Fruit fly (Drosophila melanogaster) whole organism, embryonic: ENCODE measurements around the gene Slmap.

Source experiments
- Antp ChIP-seq: fragments of 200-800 bp; sonication (Bioruptor generic); optimal IDR thresholded peaks from 3 replicates; lab custom pipeline; 2016; ENCODE audit warnings: missing biosample characterization, missing genetic modification characterization
- BEAF-32 ChIP-seq: fragments of 200-800 bp; sonication (Bioruptor generic); optimal IDR thresholded peaks from 3 replicates; lab custom pipeline; 2017; ENCODE audit warnings: missing biosample characterization, missing genetic modification characterization, mild to moderate bottlenecking, moderate library complexity, missing genetic modification reagents
- BtbVII ChIP-seq: fragments of 200-800 bp; sonication (Bioruptor generic); optimal IDR thresholded peaks from 3 replicates; lab custom pipeline; 2017; ENCODE audit warnings: missing biosample characterization, mild to moderate bottlenecking, missing genetic modification characterization
- CG10431 ChIP-seq: fragments of 200-800 bp; sonication (Bioruptor generic); optimal IDR thresholded peaks from 3 replicates; lab custom pipeline; 2018; ENCODE audit warnings: missing biosample characterization, mild to moderate bottlenecking, missing genetic modification characterization
- CG12299 ChIP-seq: fragments of 200-800 bp; sonication (Bioruptor generic); optimal IDR thresholded peaks from 2 replicates; lab custom pipeline; 2018; ENCODE audit warnings: missing biosample characterization, mild to moderate bottlenecking, missing genetic modification characterization
- CG15514 ChIP-seq: fragments of 200-800 bp; sonication (Bioruptor generic); optimal IDR thresholded peaks from 3 replicates; lab custom pipeline; 2017; ENCODE audit warnings: missing biosample characterization, missing genetic modification characterization, mild to moderate bottlenecking, moderate library complexity, missing genetic modification reagents
- CG1647 ChIP-seq: fragments of 200-800 bp; sonication (Bioruptor generic); optimal IDR thresholded peaks from 3 replicates; lab custom pipeline; 2016; ENCODE audit warnings: missing biosample characterization, missing genetic modification characterization
- CG17802 ChIP-seq: fragments of 200-800 bp; sonication (Bioruptor generic); optimal IDR thresholded peaks from 2 replicates; lab custom pipeline; 2018; ENCODE audit warnings: missing biosample characterization, mild to moderate bottlenecking, missing genetic modification characterization, moderate library complexity
- CG17912 ChIP-seq: fragments of 200-800 bp; sonication (Bioruptor generic); optimal IDR thresholded peaks from 2 replicates; lab custom pipeline; 2018; ENCODE audit warnings: missing biosample characterization, mild to moderate bottlenecking, missing genetic modification characterization
- CG18764 ChIP-seq: fragments of 200-800 bp; sonication (Bioruptor generic); optimal IDR thresholded peaks from 3 replicates; lab custom pipeline; 2016; ENCODE audit warnings: missing biosample characterization, missing genetic modification characterization
- CG30431 ChIP-seq: fragments of 200-800 bp; sonication (Bioruptor generic); optimal IDR thresholded peaks from 2 replicates; lab custom pipeline; 2017; ENCODE audit warnings: missing biosample characterization, missing genetic modification characterization
- CG3281 ChIP-seq: fragments of 200-800 bp; sonication (Bioruptor generic); optimal IDR thresholded peaks from 3 replicates; lab custom pipeline; 2017; ENCODE audit warnings: missing biosample characterization, mild to moderate bottlenecking, missing genetic modification characterization
- CG33213 ChIP-seq: fragments of 200-800 bp; sonication (Bioruptor generic); optimal IDR thresholded peaks from 3 replicates; lab custom pipeline; 2016; ENCODE audit warnings: missing biosample characterization, missing genetic modification characterization
- CG4404 ChIP-seq: fragments of 200-800 bp; sonication (Bioruptor generic); IDR thresholded peaks from 2 replicates; pipeline ENCODE4 v1.3.6; 2022; ENCODE audit warnings: missing biosample characterization, missing genetic modification characterization
- CG4424 ChIP-seq: fragments of 200-800 bp; sonication (Bioruptor generic); optimal IDR thresholded peaks from 3 replicates; lab custom pipeline; 2016; ENCODE audit warnings: missing biosample characterization, missing genetic modification characterization
- CG6765 ChIP-seq: fragments of 200-800 bp; sonication (Bioruptor generic); optimal IDR thresholded peaks from 3 replicates; lab custom pipeline; 2017; ENCODE audit warnings: missing biosample characterization, mild to moderate bottlenecking, missing genetic modification characterization
- CG6854 ChIP-seq: fragments of 200-800 bp; sonication (Bioruptor generic); optimal IDR thresholded peaks from 3 replicates; lab custom pipeline; 2017; ENCODE audit warnings: missing biosample characterization, mild to moderate bottlenecking, missing genetic modification characterization
- CoRest ChIP-seq: fragments of 200-800 bp; sonication (Bioruptor generic); optimal IDR thresholded peaks from 3 replicates; lab custom pipeline; 2018; ENCODE audit warnings: missing biosample characterization, mild to moderate bottlenecking, missing genetic modification characterization, moderate library complexity
- Doc2 ChIP-seq: fragments of 200-800 bp; sonication (Bioruptor generic); IDR thresholded peaks from 2 replicates; pipeline ENCODE4 v1.3.6; 2022; ENCODE audit warnings: missing biosample characterization, missing genetic modification characterization
- Ets97D ChIP-seq: fragments of 200-800 bp; sonication (Bioruptor generic); optimal IDR thresholded peaks from 3 replicates; lab custom pipeline; 2016; ENCODE audit warnings: missing biosample characterization, missing genetic modification characterization
- Fer1 ChIP-seq: fragments of 200-800 bp; sonication (Bioruptor generic); optimal IDR thresholded peaks from 2 replicates; lab custom pipeline; 2017; ENCODE audit warnings: missing biosample characterization, mild to moderate bottlenecking, missing genetic modification characterization
- Fer2 ChIP-seq: fragments of 200-800 bp; sonication (Bioruptor generic); optimal IDR thresholded peaks from 2 replicates; lab custom pipeline; 2018; ENCODE audit warnings: missing biosample characterization, mild to moderate bottlenecking, missing genetic modification characterization, moderate library complexity
- HLH54F ChIP-seq: fragments of 200-800 bp; sonication (Bioruptor generic); optimal IDR thresholded peaks from 3 replicates; lab custom pipeline; 2016; ENCODE audit warnings: missing biosample characterization, missing genetic modification characterization
- Hand ChIP-seq: fragments of 200-800 bp; sonication (Bioruptor generic); optimal IDR thresholded peaks from 2 replicates; lab custom pipeline; 2017; ENCODE audit warnings: mild to moderate bottlenecking, missing biosample characterization, missing genetic modification reagents, missing genetic modification characterization
- Lhr ChIP-seq: fragments of 200-800 bp; sonication (Bioruptor generic); optimal IDR thresholded peaks from 3 replicates; lab custom pipeline; 2017; ENCODE audit warnings: mild to moderate bottlenecking, missing biosample characterization, missing genetic modification reagents, missing genetic modification characterization
- Mes4 ChIP-seq: fragments of 200-800 bp; sonication (Bioruptor generic); optimal IDR thresholded peaks from 2 replicates; lab custom pipeline; 2016; ENCODE audit warnings: missing biosample characterization, missing genetic modification characterization
- NFAT ChIP-seq: fragments of 200-800 bp; sonication (Bioruptor generic); IDR thresholded peaks from 2 replicates; pipeline ENCODE4 v1.3.6; 2022; ENCODE audit warnings: missing biosample characterization, missing genetic modification characterization
- NK7.1 ChIP-seq: fragments of 200-800 bp; sonication (Bioruptor generic); optimal IDR thresholded peaks from 3 replicates; lab custom pipeline; 2016; ENCODE audit warnings: missing biosample characterization, missing genetic modification characterization
- Optix ChIP-seq: fragments of 200-800 bp; sonication (Bioruptor generic); IDR thresholded peaks from 3 replicates; pipeline ENCODE4 v1.3.6; 2022; ENCODE audit warnings: missing biosample characterization, missing genetic modification characterization
- Sox100B ChIP-seq: fragments of 200-800 bp; sonication (Bioruptor generic); optimal IDR thresholded peaks from 3 replicates; lab custom pipeline; 2018; ENCODE audit warnings: missing biosample characterization, mild to moderate bottlenecking, missing genetic modification characterization
- Sox102F ChIP-seq: fragments of 200-800 bp; sonication (Bioruptor generic); optimal IDR thresholded peaks from 2 replicates; lab custom pipeline; 2018; ENCODE audit warnings: missing biosample characterization, mild to moderate bottlenecking, missing genetic modification characterization, moderate library complexity
- Stat92E ChIP-seq, 3 experiments: fragments of >200 bp in 2 of 3; fragments of 200-800 bp in 1 of 3; sonication (Bioruptor generic) in 1 of 3; optimal IDR thresholded peaks; 2 replicates each; lab custom pipeline; 2017 to 2019; ENCODE audit warnings: missing biosample characterization in 3 of 3, missing genetic modification characterization in 3 of 3, mild to moderate bottlenecking in 1 of 3, moderate library complexity in 1 of 3
- chm ChIP-seq: fragments of 200-800 bp; sonication (Bioruptor generic); IDR thresholded peaks from 2 replicates; pipeline ENCODE4 v1.3.6; 2022; ENCODE audit warnings: missing biosample characterization, missing genetic modification characterization
- cwo ChIP-seq: fragments of 200-800 bp; sonication (Bioruptor generic); optimal IDR thresholded peaks from 3 replicates; lab custom pipeline; 2017; ENCODE audit warnings: missing biosample characterization, missing genetic modification characterization, mild to moderate bottlenecking, moderate library complexity, missing genetic modification reagents
- da ChIP-seq: fragments of 200-800 bp; sonication (Bioruptor generic); optimal IDR thresholded peaks from 2 replicates; lab custom pipeline; 2016; ENCODE audit warnings: missing biosample characterization, missing genetic modification characterization
- jigr1 ChIP-seq: fragments of 200-800 bp; sonication (Bioruptor generic); IDR thresholded peaks from 3 replicates; pipeline ENCODE4 v1.3.6; 2022; ENCODE audit warnings: missing biosample characterization, missing genetic modification characterization
- jumu ChIP-seq: fragments of 200-800 bp; sonication (Bioruptor generic); optimal IDR thresholded peaks from 3 replicates; lab custom pipeline; 2016; ENCODE audit warnings: missing biosample characterization, missing genetic modification characterization
- lola ChIP-seq, 3 experiments: fragments of >200 bp in 2 of 3; fragments of 200-800 bp in 1 of 3; sonication (Bioruptor generic) in 1 of 3; optimal IDR thresholded peaks; 2 replicates each; lab custom pipeline; 2017 to 2019; ENCODE audit warnings: missing biosample characterization in 3 of 3, missing genetic modification characterization in 3 of 3, mild to moderate bottlenecking in 1 of 3, moderate library complexity in 1 of 3
- nmo ChIP-seq: fragments of 200-800 bp; sonication (Bioruptor generic); optimal IDR thresholded peaks from 2 replicates; lab custom pipeline; 2018; ENCODE audit warnings: missing biosample characterization, mild to moderate bottlenecking, missing genetic modification characterization, moderate library complexity
- pzg ChIP-seq: fragments of 200-800 bp; sonication (Bioruptor generic); optimal IDR thresholded peaks from 3 replicates; lab custom pipeline; 2018; ENCODE audit warnings: missing biosample characterization, mild to moderate bottlenecking, missing genetic modification characterization, moderate library complexity
- rib ChIP-seq: fragments of 200-800 bp; sonication (Bioruptor generic); IDR thresholded peaks from 2 replicates; pipeline ENCODE4 v1.3.6; 2022; ENCODE audit warnings: missing biosample characterization, missing genetic modification characterization
- sd ChIP-seq: fragments of 200-800 bp; sonication (Bioruptor generic); optimal IDR thresholded peaks from 3 replicates; lab custom pipeline; 2018; ENCODE audit warnings: missing biosample characterization, mild to moderate bottlenecking, missing genetic modification characterization, moderate library complexity
- so ChIP-seq: fragments of 200-800 bp; sonication (Bioruptor generic); IDR thresholded peaks from 3 replicates; pipeline ENCODE4 v1.3.6; 2022; ENCODE audit warnings: missing biosample characterization, missing genetic modification characterization
- sob ChIP-seq: fragments of 200-800 bp; sonication (Bioruptor generic); IDR thresholded peaks from 2 replicates; pipeline ENCODE4 v1.3.6; 2022; ENCODE audit warnings: missing biosample characterization, missing genetic modification characterization
- sr ChIP-seq: fragments of 200-800 bp; sonication (Bioruptor generic); IDR thresholded peaks from 3 replicates; pipeline ENCODE4 v1.3.6; 2022; ENCODE audit warnings: missing biosample characterization, missing genetic modification characterization
- tin ChIP-seq: fragments of 200-800 bp; sonication (Bioruptor generic); optimal IDR thresholded peaks from 3 replicates; lab custom pipeline; 2016; ENCODE audit warnings: missing biosample characterization, missing genetic modification characterization
- unpg ChIP-seq: fragments of 200-800 bp; sonication (Bioruptor generic); optimal IDR thresholded peaks from 3 replicates; lab custom pipeline; 2018; ENCODE audit warnings: missing biosample characterization, mild to moderate bottlenecking, missing genetic modification characterization, moderate library complexity
- z ChIP-seq: fragments of 200-800 bp; sonication (Bioruptor generic); IDR thresholded peaks from 3 replicates; pipeline ENCODE4 v1.3.6; 2022; ENCODE audit warnings: missing biosample characterization, missing genetic modification characterization
- zen2 ChIP-seq: fragments of 200-800 bp; sonication (Bioruptor generic); IDR thresholded peaks from 3 replicates; pipeline ENCODE4 v1.3.6; 2022; ENCODE audit warnings: missing biosample characterization, missing genetic modification characterization; ENCODE audit not compliant: partially characterized antibody
- zfh2 ChIP-seq: fragments of 200-800 bp; sonication (Bioruptor generic); optimal IDR thresholded peaks from 2 replicates; lab custom pipeline; 2016; ENCODE audit warnings: missing biosample characterization, missing genetic modification characterization

Gene Slmap

DNA sequence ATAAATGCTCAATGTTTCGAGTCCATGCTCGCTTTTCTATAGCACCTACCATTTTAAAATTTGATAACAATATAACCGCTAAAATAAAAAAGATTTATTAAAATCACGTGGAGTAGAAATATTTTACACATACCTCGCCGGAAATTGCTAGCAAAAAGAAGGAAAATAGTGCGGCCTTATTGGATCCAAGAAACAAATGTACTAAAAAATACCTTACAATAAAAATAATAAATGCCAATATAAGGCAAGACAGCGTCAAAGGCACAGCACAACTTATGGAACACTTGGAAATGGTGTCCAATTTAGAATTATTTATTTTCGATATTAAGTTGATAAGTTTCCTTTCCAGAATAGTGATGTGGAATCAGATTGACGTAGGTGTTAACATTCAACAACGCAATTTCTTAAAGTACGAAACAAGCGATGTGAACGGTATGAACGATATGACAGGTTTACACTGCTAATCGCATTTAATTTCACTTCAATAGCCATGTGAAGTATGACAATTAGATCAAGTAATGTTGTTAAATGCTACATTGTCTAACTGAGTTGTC is 42.3 kb upstream of the Slmap start, which contains the start of gene RpL5 (continued):
- TF ChIP-seq Hand (no peak), CG3281 (GFP tag; lab: Kevin White, UChicago) (peak; percentile 26), NK7.1 (GFP tag; lab: Kevin White, UChicago) (no peak), pzg (GFP tag; lab: Kevin White, UChicago) (peak; percentile 62), Lhr (GFP tag; lab: Kevin White, UChicago) (peak; percentile 84), CG1647 (GFP tag; lab: Kevin White, UChicago) (no peak), rib (GFP tag; lab: Robert Waterston, UW) (no peak), Fer2 (tag; lab: Kevin White, UChicago) (no peak), CG10431 (GFP tag; lab: Kevin White, UChicago) (peak; percentile 18), da (GFP tag; lab: Kevin White, UChicago) (no peak), Antp (no peak), CG12299 (tag; lab: Kevin White, UChicago) (no peak), Sox100B (GFP tag; lab: Kevin White, UChicago) (peak; percentile 22), chm (no peak), unpg (GFP tag; lab: Kevin White, UChicago) (no peak), CG6854 (GFP tag; lab: Kevin White, UChicago) (no peak), BtbVII (GFP tag; lab: Kevin White, UChicago) (no peak), NFAT (GFP tag; lab: Robert Waterston, UW) (no peak; the same call in 1 of the 2 replicates), Sox102F (GFP tag; lab: Kevin White, UChicago) (no peak), HLH54F (GFP tag; lab: Kevin White, UChicago) (no peak), Stat92E (GFP tag; optimal IDR thresholded peaks at IDR 0.05; lab: Kevin White, UChicago) (no peak), so (no peak), Mes4 (no peak), CG17802 (tag; lab: Kevin White, UChicago) (peak; percentile 98), tin (GFP tag; lab: Kevin White, UChicago) (no peak), jigr1 (GFP tag; lab: Robert Waterston, UW) (no peak), sd (tag; lab: Kevin White, UChicago) (no peak), cwo (no peak), Ets97D (GFP tag; lab: Kevin White, UChicago) (peak; percentile 98), jumu (no peak), CG15514 (GFP tag; lab: Kevin White, UChicago) (no peak), Fer1 (GFP tag; lab: Kevin White, UChicago) (no peak), CG6765 (peak; percentile 11), Doc2 (GFP tag; lab: Robert Waterston, UW) (no peak), CoRest (peak; percentile 55), CG4424 (GFP tag; lab: Kevin White, UChicago) (no peak), sob (no peak; the same call in 1 of the 2 replicates), CG30431 (GFP tag; lab: Kevin White, UChicago) (peak; percentile 11), z (no peak), BEAF-32 (peak; percentile 35), CG17912 (GFP tag; lab: Kevin White, UChicago) (peak; percentile 12), nmo (peak; percentile 74), CG4404 (GFP tag; lab: Robert Waterston, UW) (no peak), zen2 (GFP tag; lab: Robert Waterston, UW) (no peak), Optix (no peak), lola (GFP tag; optimal IDR thresholded peaks at IDR 0.05; lab: Kevin White, UChicago) (peak in 1 of 3 experiments; percentile 9), zfh2 (no peak), CG33213 (GFP tag; lab: Kevin White, UChicago) (peak; percentile 75), sr (GFP tag; lab: Robert Waterston, UW) (no peak), CG18764 (no peak)
